Worm (Caenorhabditis elegans) whole organism, L4 larva: ENCODE data around the gene Y42H9B.3.

Experiments
- F49E8.2 ChIP-seq: sonication (generic microtip); optimal IDR thresholded peaks from 2 replicates; lab custom pipeline; 2016; ENCODE audit warnings: missing compliant biosample characterization, mild to moderate bottlenecking, missing genetic modification characterization, borderline replicate concordance
- ama-1 ChIP-seq: fragments of 150-350 bp; optimal IDR thresholded peaks from 2 replicates; lab custom pipeline; 2014; ENCODE audit warnings: inconsistent platforms, mixed read lengths
- arid-1 ChIP-seq: fragments of 200-800 bp; sonication (Bioruptor generic); conservative IDR thresholded peaks from 2 replicates; pipeline ENCODE4 v1.3.6; 2022; ENCODE audit warnings: missing genetic modification reagents, missing genetic modification characterization, missing compliant biosample characterization
- ceh-82 ChIP-seq: sonication (generic microtip); optimal IDR thresholded peaks from 2 replicates; lab custom pipeline; 2017; ENCODE audit warnings: missing biosample characterization, missing genetic modification characterization
- daf-12 ChIP-seq: fragments of 150-350 bp; optimal IDR thresholded peaks from 2 replicates; lab custom pipeline; 2014; ENCODE audit warnings: missing biosample characterization, missing genetic modification reagents, missing genetic modification characterization
- fkh-10 ChIP-seq: fragments of 150-350 bp; optimal IDR thresholded peaks from 2 replicates; lab custom pipeline; 2014; ENCODE audit warnings: missing biosample characterization, missing genetic modification reagents, missing genetic modification characterization
- nhr-6 ChIP-seq: fragments of 150-350 bp; optimal IDR thresholded peaks from 2 replicates; lab custom pipeline; 2014; ENCODE audit warnings: missing biosample characterization, missing genetic modification characterization
- nhr-76 ChIP-seq: fragments of 150-350 bp; optimal IDR thresholded peaks from 2 replicates; lab custom pipeline; 2014; ENCODE audit warnings: missing biosample characterization, missing genetic modification characterization
- nhr-77 ChIP-seq: fragments of 150-350 bp; optimal IDR thresholded peaks from 2 replicates; lab custom pipeline; 2014; ENCODE audit warnings: missing biosample characterization, missing genetic modification characterization
- pqm-1 ChIP-seq: sonication (generic microtip); optimal IDR thresholded peaks from 2 replicates; lab custom pipeline; 2017; ENCODE audit warnings: missing biosample characterization, missing genetic modification characterization
- sdz-12 ChIP-seq: fragments of 200-800 bp; sonication (Bioruptor generic); optimal IDR thresholded peaks from 2 replicates; lab custom pipeline; 2018; ENCODE audit warnings: mild to moderate bottlenecking, missing genetic modification characterization, missing compliant biosample characterization

DNA sequence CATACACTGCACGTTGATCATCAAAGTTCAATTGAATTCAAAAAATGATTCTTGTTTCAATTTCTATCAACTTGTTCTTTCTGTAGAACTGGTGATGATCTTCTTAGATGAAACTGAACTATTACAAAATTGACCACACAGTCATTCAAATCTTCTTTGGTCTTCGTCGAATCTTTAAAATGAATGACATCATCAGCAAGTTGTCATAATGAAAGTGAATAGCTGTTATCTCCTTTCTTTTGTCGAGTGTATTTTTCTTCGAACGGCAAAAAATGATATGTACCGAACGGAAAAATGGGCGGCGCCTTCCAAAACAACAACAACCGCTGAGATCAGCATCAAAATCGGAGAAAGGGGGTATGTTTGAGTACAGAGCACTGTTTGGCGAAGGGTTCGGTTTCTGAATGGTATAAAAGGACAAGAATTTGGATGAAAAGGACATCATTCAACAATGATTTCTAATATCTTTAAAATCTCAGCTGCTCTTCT lies 34.7 kb downstream of the Y42H9B.3 start, which contains the start of gene ora-1:
- no peak for TF ChIP-seq pqm-1
- no peak for TF ChIP-seq daf-12 (tag; lab: Kevin White, UChicago)
- TF ChIP-seq nhr-6 = no peak
- no peak for TF ChIP-seq nhr-77 (tag; lab: Kevin White, UChicago)
- no peak for TF ChIP-seq ama-1 (lab: Kevin White, UChicago)
- no peak for TF ChIP-seq ceh-82 (tag; lab: Kevin White, UChicago)
- no peak for TF ChIP-seq nhr-76 (tag; lab: Kevin White, UChicago)
- no peak for TF ChIP-seq sdz-12 (GFP tag; lab: Kevin White, UChicago)
- no peak for TF ChIP-seq F49E8.2 (tag; lab: Kevin White, UChicago)
- TF ChIP-seq arid-1 (GFP tag; lab: Robert Waterston, UW) = no peak
- no peak for TF ChIP-seq fkh-10 (GFP tag; lab: Kevin White, UChicago)
